Worm (Caenorhabditis elegans) whole organism, L4/young adult: Measurements from ENCODE around the gene Y102A5C.4.

Source experiments
- W03F9.2 ChIP-seq: fragments of 150-350 bp; optimal IDR thresholded peaks from 2 replicates; lab custom pipeline; 2014; ENCODE audit warnings: missing biosample characterization, missing genetic modification characterization
- him-1 ChIP-seq: sonication (generic microtip); optimal IDR thresholded peaks from 2 replicates; lab custom pipeline; 2016; ENCODE audit warnings: missing genotype, missing genetic modification reagents, missing genetic modification characterization, missing compliant biosample characterization

ce11 chrV:16966636-16967035 lies 44.6 kb downstream of the Y102A5C.4 start, which contains the start of gene fbxa-90:
- TF ChIP-seq him-1 (tag; lab: Kevin White, UChicago) (no peak), W03F9.2 (tag; lab: Kevin White, UChicago) (no peak)
